Worm (Caenorhabditis elegans) whole organism, L4 larva: Measurements from ENCODE around the gene F36D4.4.

Source experiments
- F37D6.2 ChIP-seq: sonication (generic microtip); optimal IDR thresholded peaks from 2 replicates; lab custom pipeline; 2016; ENCODE audit warnings: mild to moderate bottlenecking, missing genetic modification characterization, missing compliant biosample characterization
- Y48G9A.11 ChIP-seq: fragments of 200-800 bp; sonication (Bioruptor generic); IDR thresholded peaks from 2 replicates; pipeline ENCODE4 v1.3.6; 2022; ENCODE audit warnings: missing genetic modification reagents, missing genetic modification characterization, missing compliant biosample characterization
- ZK337.2 ChIP-seq: fragments of 200-800 bp; sonication (Bioruptor generic); IDR thresholded peaks from 2 replicates; pipeline ENCODE4 v1.3.6; 2022; ENCODE audit warnings: missing genetic modification reagents, missing genetic modification characterization, missing compliant biosample characterization
- aha-1 ChIP-seq: fragments of 150-350 bp; peaks from one replicate; lab custom pipeline; 2014; ENCODE audit warnings: missing biosample characterization, missing genetic modification characterization
- arid-1 ChIP-seq: fragments of 200-800 bp; sonication (Bioruptor generic); conservative IDR thresholded peaks from 2 replicates; pipeline ENCODE4 v1.3.6; 2022; ENCODE audit warnings: missing genetic modification reagents, missing genetic modification characterization, missing compliant biosample characterization
- ceh-44 ChIP-seq: fragments of 200-800 bp; sonication (Bioruptor generic); IDR thresholded peaks from 2 replicates; pipeline ENCODE4 v1.3.6; 2022; ENCODE audit warnings: missing genetic modification reagents, missing genetic modification characterization, missing compliant biosample characterization
- ceh-62 ChIP-seq: sonication (generic microtip); optimal IDR thresholded peaks from 2 replicates; lab custom pipeline; 2017; ENCODE audit warnings: missing biosample characterization, missing genetic modification characterization
- ceh-82 ChIP-seq: sonication (generic microtip); optimal IDR thresholded peaks from 2 replicates; lab custom pipeline; 2017; ENCODE audit warnings: missing biosample characterization, missing genetic modification characterization
- ces-1 ChIP-seq: fragments of 150-350 bp; sonication (generic microtip); optimal IDR thresholded peaks from 4 replicates; lab custom pipeline; 2014; ENCODE audit warnings: missing biosample characterization, missing genetic modification reagents, missing genetic modification characterization
- cey-2 ChIP-seq: sonication (generic microtip); optimal IDR thresholded peaks from 3 replicates; lab custom pipeline; 2017; ENCODE audit warnings: missing genetic modification characterization, mild to moderate bottlenecking, missing compliant biosample characterization, antibody characterized with exemption, borderline replicate concordance; ENCODE audit not compliant: insufficient read depth
- daf-19 ChIP-seq: fragments of 200-800 bp; sonication (Bioruptor generic); conservative IDR thresholded peaks from 2 replicates; pipeline ENCODE4 v1.3.6; 2022; ENCODE audit warnings: missing genetic modification characterization, missing compliant biosample characterization
- dmd-6 ChIP-seq: fragments of 200-800 bp; sonication (Bioruptor generic); IDR thresholded peaks from 2 replicates; pipeline ENCODE4 v1.3.6; 2022; ENCODE audit warnings: missing genetic modification reagents, missing genetic modification characterization, missing compliant biosample characterization
- dmd-9 ChIP-seq: fragments of 200-800 bp; sonication (Bioruptor generic); IDR thresholded peaks from 2 replicates; pipeline ENCODE4 v1.3.6; 2022; ENCODE audit warnings: missing genetic modification reagents, missing genetic modification characterization, missing compliant biosample characterization
- dpl-1 ChIP-seq: fragments of 150-350 bp; optimal IDR thresholded peaks from 2 replicates; lab custom pipeline; 2014; ENCODE audit warnings: missing biosample characterization, missing genetic modification reagents, missing genetic modification characterization
- dve-1 ChIP-seq: sonication (generic microtip); optimal IDR thresholded peaks from 2 replicates; lab custom pipeline; 2017; ENCODE audit warnings: antibody characterized with exemption, mild to moderate bottlenecking, missing genetic modification characterization, missing compliant biosample characterization; ENCODE audit not compliant: insufficient read depth
- egl-27 ChIP-seq: sonication (generic microtip); optimal IDR thresholded peaks from 3 replicates; lab custom pipeline; 2017; ENCODE audit warnings: missing biosample characterization, missing genetic modification reagents, missing genetic modification characterization
- fkh-10 ChIP-seq: fragments of 150-350 bp; optimal IDR thresholded peaks from 2 replicates; lab custom pipeline; 2014; ENCODE audit warnings: missing biosample characterization, missing genetic modification reagents, missing genetic modification characterization
- fos-1 ChIP-seq: fragments of 150-350 bp; optimal IDR thresholded peaks from 2 replicates; lab custom pipeline; 2014; ENCODE audit warnings: missing biosample characterization, missing genetic modification characterization
- hif-1 ChIP-seq, 2 experiments: sonication (generic microtip); optimal IDR thresholded peaks; 2 replicates each; lab custom pipeline; 2016 to 2017; ENCODE audit warnings: missing compliant biosample characterization in 2 of 2, missing genetic modification characterization in 2 of 2, missing genetic modification reagents in 2 of 2, missing genotype in 2 of 2, mild to moderate bottlenecking in 1 of 2
- hlh-11 ChIP-seq: fragments of 200-800 bp; sonication (Bioruptor generic); optimal IDR thresholded peaks from 2 replicates; lab custom pipeline; 2018; ENCODE audit warnings: mild to moderate bottlenecking, missing genetic modification characterization, missing compliant biosample characterization
- hlh-30 ChIP-seq: sonication (generic microtip); optimal IDR thresholded peaks from 2 replicates; lab custom pipeline; 2017; ENCODE audit warnings: antibody characterized with exemption, mild to moderate bottlenecking, missing genetic modification characterization, missing compliant biosample characterization; ENCODE audit not compliant: insufficient read depth
- hmg-1.1 ChIP-seq: fragments of 200-800 bp; sonication (Bioruptor generic); IDR thresholded peaks from 2 replicates; pipeline ENCODE4 v1.3.6; 2022; ENCODE audit warnings: missing genetic modification reagents, missing genetic modification characterization, missing compliant biosample characterization
- lim-7 ChIP-seq: fragments of 200-800 bp; sonication (Bioruptor generic); IDR thresholded peaks from 2 replicates; pipeline ENCODE4 v1.3.6; 2022; ENCODE audit warnings: missing genetic modification characterization, missing compliant biosample characterization
- lin-38 ChIP-seq: fragments of 200-800 bp; sonication (Bioruptor generic); IDR thresholded peaks from 2 replicates; pipeline ENCODE4 v1.3.6; 2022; ENCODE audit warnings: missing genetic modification reagents, missing genetic modification characterization, missing compliant biosample characterization
- lsy-2 ChIP-seq, 2 experiments: fragments of 150-350 bp in 1 of 2; sonication (generic microtip) in 1 of 2; optimal IDR thresholded peaks; 2 replicates each; lab custom pipeline; 2014 to 2017; ENCODE audit warnings: missing biosample characterization in 2 of 2, missing genetic modification characterization in 2 of 2
- mdl-1 ChIP-seq, 2 experiments: fragments of 150-350 bp in 1 of 2; sonication (generic microtip) in 1 of 2; optimal IDR thresholded peaks; 2 replicates each; lab custom pipeline; 2014 to 2017; ENCODE audit warnings: missing biosample characterization in 2 of 2, missing genetic modification characterization in 2 of 2
- mdt-29 ChIP-seq: fragments of 200-800 bp; sonication (Bioruptor generic); IDR thresholded peaks from 2 replicates; pipeline ENCODE4 v1.3.6; 2022; ENCODE audit warnings: missing genetic modification reagents, missing genetic modification characterization, missing compliant biosample characterization
- mep-1 ChIP-seq: fragments of 150-350 bp; sonication (generic microtip); optimal IDR thresholded peaks from 3 replicates; lab custom pipeline; 2014; ENCODE audit warnings: missing biosample characterization, missing genetic modification characterization
- mes-2 ChIP-seq: sonication (generic microtip); optimal IDR thresholded peaks from 2 replicates; lab custom pipeline; 2016; ENCODE audit warnings: missing genotype, mild to moderate bottlenecking, missing genetic modification characterization, missing compliant biosample characterization; ENCODE audit not compliant: poor library complexity, severe bottlenecking
- mxl-3 ChIP-seq: fragments of 200-800 bp; sonication (Bioruptor generic); optimal IDR thresholded peaks from 2 replicates; lab custom pipeline; 2018; ENCODE audit warnings: mild to moderate bottlenecking, missing genetic modification characterization, missing compliant biosample characterization
- nhr-102 ChIP-seq: sonication (generic microtip); optimal IDR thresholded peaks from 2 replicates; lab custom pipeline; 2016; ENCODE audit warnings: mild to moderate bottlenecking, missing genetic modification characterization, moderate library complexity, missing compliant biosample characterization
- nhr-111 ChIP-seq: fragments of 200-800 bp; sonication (Bioruptor generic); optimal IDR thresholded peaks from 2 replicates; lab custom pipeline; 2018; ENCODE audit warnings: mild to moderate bottlenecking, missing genetic modification characterization, missing compliant biosample characterization
- nhr-28 ChIP-seq: fragments of 150-350 bp; optimal IDR thresholded peaks from 2 replicates; lab custom pipeline; 2014; ENCODE audit warnings: missing biosample characterization, missing genetic modification characterization
- nhr-48 ChIP-seq: sonication (generic microtip); optimal IDR thresholded peaks from 2 replicates; lab custom pipeline; 2016; ENCODE audit warnings: mild to moderate bottlenecking, missing genetic modification characterization, missing compliant biosample characterization
- nhr-77 ChIP-seq: fragments of 150-350 bp; optimal IDR thresholded peaks from 2 replicates; lab custom pipeline; 2014; ENCODE audit warnings: missing biosample characterization, missing genetic modification characterization
- pha-4 ChIP-seq, 2 experiments: fragments of 150-350 bp in 1 of 2; fragments of 200-800 bp in 1 of 2; sonication (Bioruptor generic) in 1 of 2; IDR thresholded peaks in 1 of 2; optimal IDR thresholded peaks in 1 of 2; 2 replicates each; pipeline versions ENCODE4 v1.3.6 to Lab custom; 2014 to 2022; ENCODE audit warnings: missing genetic modification characterization in 2 of 2, missing genetic modification reagents in 2 of 2, missing biosample characterization in 1 of 2, missing compliant biosample characterization in 1 of 2
- pqm-1 ChIP-seq: sonication (generic microtip); optimal IDR thresholded peaks from 2 replicates; lab custom pipeline; 2017; ENCODE audit warnings: missing biosample characterization, missing genetic modification characterization
- saeg-2 ChIP-seq: fragments of 200-800 bp; sonication (Bioruptor generic); IDR thresholded peaks from 2 replicates; pipeline ENCODE4 v1.3.6; 2022; ENCODE audit warnings: missing genetic modification reagents, missing genetic modification characterization, missing compliant biosample characterization
- skn-1 ChIP-seq: fragments of 150-350 bp; optimal IDR thresholded peaks from 2 replicates; lab custom pipeline; 2014; ENCODE audit warnings: missing biosample characterization, missing genetic modification characterization
- spr-1 ChIP-seq: sonication (generic microtip); optimal IDR thresholded peaks from 2 replicates; lab custom pipeline; 2016; ENCODE audit warnings: mild to moderate bottlenecking, missing genetic modification characterization, missing compliant biosample characterization
- spr-3 ChIP-seq: fragments of 200-800 bp; sonication (Bioruptor generic); optimal IDR thresholded peaks from 2 replicates; lab custom pipeline; 2018; ENCODE audit warnings: mild to moderate bottlenecking, missing genetic modification characterization, missing compliant biosample characterization
- unc-62 ChIP-seq, 3 experiments: fragments of 150-350 bp in 1 of 3; sonication (generic microtip); optimal IDR thresholded peaks in 2 of 3; peaks in 1 of 3; 1 replicate in 1 of 3; 2 replicates in 2 of 3; lab custom pipeline; 2014 to 2017; ENCODE audit warnings: missing biosample characterization in 3 of 3, missing genetic modification characterization in 3 of 3, missing genetic modification reagents in 3 of 3, missing genotype in 1 of 3
- vab-7 ChIP-seq: fragments of 200-800 bp; sonication (Bioruptor generic); IDR thresholded peaks from 2 replicates; pipeline ENCODE4 v1.3.6; 2022; ENCODE audit warnings: missing genetic modification reagents, missing genetic modification characterization, missing compliant biosample characterization
- zfp-2 ChIP-seq: sonication (generic microtip); optimal IDR thresholded peaks from 2 replicates; lab custom pipeline; 2016; ENCODE audit warnings: mild to moderate bottlenecking, missing genetic modification characterization, missing compliant biosample characterization
- ztf-11 ChIP-seq: fragments of 150-350 bp; optimal IDR thresholded peaks from 2 replicates; lab custom pipeline; 2014; ENCODE audit warnings: missing biosample characterization, missing genetic modification characterization
- ztf-7 ChIP-seq: fragments of 150-350 bp; optimal IDR thresholded peaks from 2 replicates; lab custom pipeline; 2014; ENCODE audit warnings: missing biosample characterization, missing genetic modification characterization

The F36D4.4 gene

ce11 chrV:9425593-9425992 is 11.2 kb upstream of the F36D4.4 start, which contains the start of gene F36D4.5:
TSS of gene F36D4.5 (minus strand) at chrV:9425817.
- TF ChIP-seq hmg-1.1 (GFP tag; lab: Robert Waterston, UW) (no peak), spr-1 (no peak), cey-2 (tag; lab: Kevin White, UChicago) (no peak), mep-1 (tag; lab: Kevin White, UChicago) (peak; percentile 39), arid-1 (GFP tag; lab: Robert Waterston, UW) (no peak), mes-2 (tag; lab: Kevin White, UChicago) (peak; percentile 28), ceh-82 (tag; lab: Kevin White, UChicago) (no peak), Y48G9A.11 (GFP tag; lab: Robert Waterston, UW) (no peak), dpl-1 (GFP tag; lab: Kevin White, UChicago) (peak; percentile 1), egl-27 (tag; lab: Kevin White, UChicago) (no peak), dve-1 (no peak), lsy-2 (tag; optimal IDR thresholded peaks at IDR 0.05; lab: Kevin White, UChicago) (peak in 1 of 2 experiments; percentile 66), dmd-6 (GFP tag; lab: Robert Waterston, UW) (no peak), skn-1 (tag; lab: Kevin White, UChicago) (no peak), nhr-77 (no peak), unc-62 (GFP tag; optimal IDR thresholded peaks at IDR 0.05 in 1 of 2; lab: Kevin White, UChicago) (peak in 1 of 2 experiments; percentile 10), unc-62 (tag; optimal IDR thresholded peaks at IDR 0.05; lab: Kevin White, UChicago) (no peak), fkh-10 (GFP tag; lab: Kevin White, UChicago) (peak; percentile 47), hlh-30 (peak; percentile 4), ZK337.2 (GFP tag; lab: Robert Waterston, UW) (no peak), ces-1 (GFP tag; lab: Kevin White, UChicago) (peak; percentile 18), nhr-28 (tag; lab: Kevin White, UChicago) (no peak), nhr-111 (GFP tag; lab: Kevin White, UChicago) (no peak), saeg-2 (no peak)
- TF ChIP-seq, all 104 proteins: peak for 8

- peak in 1 of 2 experiments; percentile 26 for TF ChIP-seq hif-1 (tag; optimal IDR thresholded peaks at IDR 0.05; lab: Kevin White, UChicago)
- TF ChIP-seq mdt-29 (GFP tag; lab: Robert Waterston, UW) = no peak
- no peak for TF ChIP-seq spr-1
- TF ChIP-seq dpl-1 (GFP tag; lab: Kevin White, UChicago) = no peak
- peak; percentile 54 for TF ChIP-seq mes-2 (tag; lab: Kevin White, UChicago)
- peak; percentile 59 for TF ChIP-seq hlh-30
- TF ChIP-seq ceh-62 (tag; lab: Kevin White, UChicago) = no peak
- no peak for TF ChIP-seq daf-19
- peak; percentile 57 for TF ChIP-seq dve-1
- peak; percentile 81 for TF ChIP-seq mxl-3 (GFP tag; lab: Kevin White, UChicago)
- TF ChIP-seq F37D6.2 (tag; lab: Kevin White, UChicago) = no peak
- TF ChIP-seq nhr-48 (tag; lab: Kevin White, UChicago) = peak; percentile 46
- peak; percentile 41 for TF ChIP-seq pqm-1
- peak in 1 of 2 experiments; percentile 9 for TF ChIP-seq lsy-2 (tag; optimal IDR thresholded peaks at IDR 0.05; lab: Kevin White, UChicago)
- no peak for TF ChIP-seq dmd-9 (GFP tag; lab: Robert Waterston, UW)
- TF ChIP-seq fos-1 = no peak
- no peak for TF ChIP-seq vab-7 (GFP tag; lab: Robert Waterston, UW)
- TF ChIP-seq lim-7 = no peak
- TF ChIP-seq nhr-102 (tag; lab: Kevin White, UChicago) = no peak
- TF ChIP-seq hlh-11 (tag; lab: Kevin White, UChicago) = peak; percentile 76
- TF ChIP-seq ztf-7 = no peak
- TF ChIP-seq pha-4 (GFP tag; IDR thresholded peaks at IDR 0.05; lab: Robert Waterston, UW) = no peak
- no peak for TF ChIP-seq pha-4 (tag; optimal IDR thresholded peaks at IDR 0.05; lab: Kevin White, UChicago)
- TF ChIP-seq mdl-1 (tag; optimal IDR thresholded peaks at IDR 0.05; lab: Kevin White, UChicago) = peak; percentile 38 to 69
- no peak for TF ChIP-seq saeg-2
- no peak for TF ChIP-seq ces-1 (GFP tag; lab: Kevin White, UChicago)
- peak; percentile 97 for TF ChIP-seq aha-1
- no peak for TF ChIP-seq nhr-77
- TF ChIP-seq lin-38 (GFP tag; lab: Robert Waterston, UW) = no peak
- no peak for TF ChIP-seq spr-3 (GFP tag; lab: Kevin White, UChicago)
- no peak for TF ChIP-seq arid-1 (GFP tag; lab: Robert Waterston, UW)
- TF ChIP-seq fkh-10 (GFP tag; lab: Kevin White, UChicago) = no peak
- TF ChIP-seq ztf-11 = no peak
- TF ChIP-seq ceh-44 = no peak
- no peak for TF ChIP-seq zfp-2 (tag; lab: Kevin White, UChicago)
Observed at ce11 chrV:9424514-9424913, 10.1 kb upstream of the F36D4.4 start.
